Fruit fly (Drosophila melanogaster): ENCODE results near the gene CoRest.

Gene CoRest

DNA sequence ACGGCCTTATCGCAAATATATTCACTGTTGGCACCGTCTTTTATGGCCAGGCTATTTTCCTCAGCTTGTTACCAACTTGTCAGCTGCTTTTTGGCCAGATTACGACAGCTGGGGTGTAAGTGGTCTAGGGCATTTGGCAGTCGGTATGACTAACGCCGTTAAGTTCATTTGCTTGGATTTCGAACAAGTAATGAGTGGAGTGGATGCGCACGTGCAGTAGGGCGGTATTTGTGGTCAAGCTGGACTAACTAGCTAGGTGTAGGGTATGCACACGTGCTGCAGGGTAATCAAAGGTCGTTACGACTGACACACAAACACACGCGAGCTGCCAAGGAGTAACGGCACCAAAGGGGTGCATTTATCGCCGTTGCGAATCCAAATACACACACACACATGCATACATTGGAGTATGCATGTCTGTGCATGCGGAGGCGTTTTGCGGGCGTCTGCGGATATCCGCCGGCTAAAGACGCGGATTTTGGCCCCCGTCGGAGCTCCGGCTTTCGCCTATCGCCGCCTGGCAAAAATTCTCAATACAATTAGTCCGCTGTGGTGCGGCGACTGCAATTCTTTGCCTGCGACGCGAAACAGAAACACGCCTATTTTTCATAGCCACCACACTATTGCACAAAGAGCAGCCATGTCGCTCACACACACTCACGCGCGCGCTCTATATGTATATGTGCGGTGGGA is 56.4 kb downstream of the CoRest start:
- no peak for TF ChIP-seq noc (tag; optimal IDR thresholded peaks at IDR 0.05)

DNA sequence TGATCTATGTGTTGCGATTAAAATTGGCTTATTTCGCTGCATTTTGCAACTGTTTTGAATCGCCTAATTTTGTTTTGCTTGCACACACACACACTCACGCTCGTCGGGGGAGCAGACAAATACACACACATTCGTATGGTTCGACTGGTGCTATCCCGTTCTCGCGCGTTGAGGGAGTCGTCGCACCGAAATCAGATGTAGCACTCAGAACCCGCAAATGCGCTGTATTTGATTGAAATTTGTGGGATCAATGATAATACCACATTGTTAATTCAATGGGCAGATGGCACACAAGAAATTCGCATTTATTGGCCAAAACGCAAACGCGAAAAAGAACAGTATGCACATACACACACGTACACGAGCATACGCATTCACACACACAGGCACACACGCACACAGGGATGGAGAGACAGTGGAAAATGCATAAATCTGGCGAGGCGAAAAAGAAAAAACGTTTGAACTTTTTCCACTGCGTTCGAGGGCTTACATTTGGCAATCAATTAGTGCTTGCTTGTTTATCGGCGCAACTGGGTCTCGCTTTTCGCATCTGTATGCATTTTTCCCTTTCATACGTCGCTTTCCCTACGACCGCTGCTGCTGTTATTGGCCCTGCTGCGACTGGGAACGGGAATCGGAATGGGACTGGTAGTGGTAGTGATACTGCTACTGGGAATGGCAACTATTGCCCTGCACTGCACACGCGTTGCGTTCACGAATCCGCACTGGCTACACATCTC is 57.3 kb downstream of the CoRest start:
- no peak for TF ChIP-seq noc (tag; optimal IDR thresholded peaks at IDR 0.05)

DNA sequence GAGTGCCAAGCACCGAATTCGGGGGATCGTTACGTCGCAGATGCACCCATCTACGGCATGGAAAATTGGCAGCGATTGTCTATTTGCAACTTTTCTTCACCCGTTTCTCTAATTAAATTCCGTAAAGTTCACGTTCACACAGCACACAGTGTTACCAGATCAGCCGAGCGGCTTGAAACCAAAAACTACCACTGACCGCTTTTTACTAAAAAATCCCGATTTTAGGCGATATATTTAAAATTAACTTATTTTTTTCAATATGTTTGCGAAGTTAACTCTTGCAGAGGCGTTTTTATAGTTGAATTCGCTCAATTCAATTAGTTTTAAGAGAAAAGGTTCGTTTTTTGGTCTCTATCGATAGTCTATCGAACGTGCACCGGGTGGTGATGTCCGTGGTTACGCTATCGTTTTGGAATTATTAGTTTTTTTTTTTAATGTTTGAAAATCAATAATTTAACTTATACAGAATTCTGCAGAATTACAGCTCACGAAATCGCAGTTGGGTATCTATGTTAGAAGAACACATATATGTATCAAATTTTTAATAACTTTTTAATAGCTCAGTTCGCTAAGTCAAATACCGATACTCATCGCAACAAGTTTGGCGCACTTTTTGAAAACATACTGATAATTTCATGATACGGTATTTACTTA is 58.0 kb downstream of the CoRest start, which contains the start of gene Tao:
TSS of gene Tao (minus strand) at position 153 of the 654 bp plus-strand sequence.
- TF ChIP-seq noc (tag; optimal IDR thresholded peaks at IDR 0.05) = no peak
